Worm (Caenorhabditis elegans) whole organism, L4 larva: ENCODE results near the gene M70.5.

ENCODE experiments used
- F10B5.3 ChIP-seq: sonication (generic microtip); optimal IDR thresholded peaks from 2 replicates; lab custom pipeline; 2016; ENCODE audit warnings: mild to moderate bottlenecking, missing genetic modification characterization, missing compliant biosample characterization
- F26F4.8 ChIP-seq: fragments of 200-800 bp; sonication (Bioruptor generic); conservative IDR thresholded peaks from 2 replicates; pipeline ENCODE4 v1.3.6; 2022; ENCODE audit warnings: missing genetic modification characterization, missing compliant biosample characterization
- R02D3.7 ChIP-seq: fragments of 150-350 bp; sonication (generic microtip); optimal IDR thresholded peaks from 3 replicates; lab custom pipeline; 2014; ENCODE audit warnings: missing biosample characterization, missing genetic modification characterization
- Y105C5A.15 ChIP-seq: fragments of 200-800 bp; sonication (Bioruptor generic); IDR thresholded peaks from 2 replicates; pipeline ENCODE4 v1.3.6; 2022; ENCODE audit warnings: missing genetic modification characterization, missing compliant biosample characterization
- Y48G9A.11 ChIP-seq: fragments of 200-800 bp; sonication (Bioruptor generic); IDR thresholded peaks from 2 replicates; pipeline ENCODE4 v1.3.6; 2022; ENCODE audit warnings: missing genetic modification reagents, missing genetic modification characterization, missing compliant biosample characterization
- aha-1 ChIP-seq: fragments of 150-350 bp; peaks from one replicate; lab custom pipeline; 2014; ENCODE audit warnings: missing biosample characterization, missing genetic modification characterization
- arid-1 ChIP-seq: fragments of 200-800 bp; sonication (Bioruptor generic); conservative IDR thresholded peaks from 2 replicates; pipeline ENCODE4 v1.3.6; 2022; ENCODE audit warnings: missing genetic modification reagents, missing genetic modification characterization, missing compliant biosample characterization
- ceh-28 ChIP-seq: fragments of 150-350 bp; optimal IDR thresholded peaks from 2 replicates; lab custom pipeline; 2014; ENCODE audit warnings: missing biosample characterization, missing genetic modification reagents, missing genetic modification characterization
- ceh-44 ChIP-seq: fragments of 200-800 bp; sonication (Bioruptor generic); IDR thresholded peaks from 2 replicates; pipeline ENCODE4 v1.3.6; 2022; ENCODE audit warnings: missing genetic modification reagents, missing genetic modification characterization, missing compliant biosample characterization
- ctbp-1 ChIP-seq: fragments of 200-800 bp; sonication (Bioruptor generic); IDR thresholded peaks from 2 replicates; pipeline ENCODE4 v1.3.6; 2022; ENCODE audit warnings: missing genetic modification reagents, missing genetic modification characterization, missing compliant biosample characterization
- daf-19 ChIP-seq: fragments of 200-800 bp; sonication (Bioruptor generic); conservative IDR thresholded peaks from 2 replicates; pipeline ENCODE4 v1.3.6; 2022; ENCODE audit warnings: missing genetic modification characterization, missing compliant biosample characterization
- daf-8 ChIP-seq: fragments of 200-800 bp; sonication (Bioruptor generic); IDR thresholded peaks from 2 replicates; pipeline ENCODE4 v1.3.6; 2022; ENCODE audit warnings: missing genetic modification characterization, missing compliant biosample characterization
- egl-43 ChIP-seq: fragments of 200-800 bp; sonication (Bioruptor generic); IDR thresholded peaks from 2 replicates; pipeline ENCODE4 v1.3.6; 2022; ENCODE audit warnings: missing genetic modification reagents, missing genetic modification characterization, missing compliant biosample characterization
- fkh-10 ChIP-seq: fragments of 150-350 bp; optimal IDR thresholded peaks from 2 replicates; lab custom pipeline; 2014; ENCODE audit warnings: missing biosample characterization, missing genetic modification reagents, missing genetic modification characterization
- gei-8 ChIP-seq: fragments of 200-800 bp; sonication (Bioruptor generic); optimal IDR thresholded peaks from 2 replicates; lab custom pipeline; 2018; ENCODE audit warnings: mild to moderate bottlenecking, missing genetic modification characterization, missing compliant biosample characterization
- hif-1 ChIP-seq, 2 experiments: sonication (generic microtip); optimal IDR thresholded peaks; 2 replicates each; lab custom pipeline; 2016 to 2017; ENCODE audit warnings: missing compliant biosample characterization in 2 of 2, missing genetic modification characterization in 2 of 2, missing genetic modification reagents in 2 of 2, missing genotype in 2 of 2, mild to moderate bottlenecking in 1 of 2
- hlh-30 ChIP-seq: sonication (generic microtip); optimal IDR thresholded peaks from 2 replicates; lab custom pipeline; 2017; ENCODE audit warnings: antibody characterized with exemption, mild to moderate bottlenecking, missing genetic modification characterization, missing compliant biosample characterization; ENCODE audit not compliant: insufficient read depth
- lin-1 ChIP-seq: fragments of 200-800 bp; sonication (Bioruptor generic); IDR thresholded peaks from 2 replicates; pipeline ENCODE4 v1.3.6; 2022; ENCODE audit warnings: missing genetic modification reagents, missing genetic modification characterization, missing compliant biosample characterization
- lin-15B ChIP-seq: fragments of 150-350 bp; sonication (generic microtip); optimal IDR thresholded peaks from 3 replicates; lab custom pipeline; 2014; ENCODE audit warnings: missing biosample characterization, missing genetic modification characterization
- lin-29 ChIP-seq: fragments of 200-800 bp; sonication (Bioruptor generic); IDR thresholded peaks from 2 replicates; pipeline ENCODE4 v1.3.6; 2022; ENCODE audit warnings: missing genetic modification reagents, missing genetic modification characterization, missing compliant biosample characterization
- lin-38 ChIP-seq: fragments of 200-800 bp; sonication (Bioruptor generic); IDR thresholded peaks from 2 replicates; pipeline ENCODE4 v1.3.6; 2022; ENCODE audit warnings: missing genetic modification reagents, missing genetic modification characterization, missing compliant biosample characterization
- lir-3 ChIP-seq: sonication (generic microtip); optimal IDR thresholded peaks from 2 replicates; lab custom pipeline; 2016; ENCODE audit warnings: mild to moderate bottlenecking, missing genetic modification characterization, missing compliant biosample characterization
- lsy-2 ChIP-seq, 2 experiments: fragments of 150-350 bp in 1 of 2; sonication (generic microtip) in 1 of 2; optimal IDR thresholded peaks; 2 replicates each; lab custom pipeline; 2014 to 2017; ENCODE audit warnings: missing biosample characterization in 2 of 2, missing genetic modification characterization in 2 of 2
- madf-5 ChIP-seq, 2 experiments: fragments of 200-800 bp; sonication (Bioruptor generic); IDR thresholded peaks; 2 replicates each; pipeline ENCODE4 v1.3.6; 2022; ENCODE audit warnings: missing compliant biosample characterization in 2 of 2, missing genetic modification characterization in 2 of 2
- mdl-1 ChIP-seq, 2 experiments: fragments of 150-350 bp in 1 of 2; sonication (generic microtip) in 1 of 2; optimal IDR thresholded peaks; 2 replicates each; lab custom pipeline; 2014 to 2017; ENCODE audit warnings: missing biosample characterization in 2 of 2, missing genetic modification characterization in 2 of 2
- mep-1 ChIP-seq: fragments of 150-350 bp; sonication (generic microtip); optimal IDR thresholded peaks from 3 replicates; lab custom pipeline; 2014; ENCODE audit warnings: missing biosample characterization, missing genetic modification characterization
- mxl-3 ChIP-seq: fragments of 200-800 bp; sonication (Bioruptor generic); optimal IDR thresholded peaks from 2 replicates; lab custom pipeline; 2018; ENCODE audit warnings: mild to moderate bottlenecking, missing genetic modification characterization, missing compliant biosample characterization
- nhr-102 ChIP-seq: sonication (generic microtip); optimal IDR thresholded peaks from 2 replicates; lab custom pipeline; 2016; ENCODE audit warnings: mild to moderate bottlenecking, missing genetic modification characterization, moderate library complexity, missing compliant biosample characterization
- nhr-11 ChIP-seq: fragments of 150-350 bp; optimal IDR thresholded peaks from 2 replicates; lab custom pipeline; 2014; ENCODE audit warnings: missing biosample characterization, missing genetic modification characterization
- nhr-48 ChIP-seq: sonication (generic microtip); optimal IDR thresholded peaks from 2 replicates; lab custom pipeline; 2016; ENCODE audit warnings: mild to moderate bottlenecking, missing genetic modification characterization, missing compliant biosample characterization
- nhr-6 ChIP-seq: fragments of 150-350 bp; optimal IDR thresholded peaks from 2 replicates; lab custom pipeline; 2014; ENCODE audit warnings: missing biosample characterization, missing genetic modification characterization
- nhr-77 ChIP-seq: fragments of 150-350 bp; optimal IDR thresholded peaks from 2 replicates; lab custom pipeline; 2014; ENCODE audit warnings: missing biosample characterization, missing genetic modification characterization
- pha-4 ChIP-seq, 2 experiments: fragments of 150-350 bp in 1 of 2; fragments of 200-800 bp in 1 of 2; sonication (Bioruptor generic) in 1 of 2; IDR thresholded peaks in 1 of 2; optimal IDR thresholded peaks in 1 of 2; 2 replicates each; pipeline versions ENCODE4 v1.3.6 to Lab custom; 2014 to 2022; ENCODE audit warnings: missing genetic modification characterization in 2 of 2, missing genetic modification reagents in 2 of 2, missing biosample characterization in 1 of 2, missing compliant biosample characterization in 1 of 2
- skn-1 ChIP-seq: fragments of 150-350 bp; optimal IDR thresholded peaks from 2 replicates; lab custom pipeline; 2014; ENCODE audit warnings: missing biosample characterization, missing genetic modification characterization
- snpc-1.2 ChIP-seq: fragments of 200-800 bp; sonication (Bioruptor generic); IDR thresholded peaks from 2 replicates; pipeline ENCODE4 v1.3.6; 2022; ENCODE audit warnings: missing genetic modification reagents, missing genetic modification characterization, missing compliant biosample characterization
- tag-97 ChIP-seq: fragments of 200-800 bp; sonication (Bioruptor generic); IDR thresholded peaks from 2 replicates; pipeline ENCODE4 v1.3.6; 2022; ENCODE audit warnings: missing genetic modification characterization, missing compliant biosample characterization
- unc-39 ChIP-seq: sonication (generic microtip); optimal IDR thresholded peaks from 2 replicates; lab custom pipeline; 2017; ENCODE audit warnings: missing biosample characterization, missing genetic modification characterization
- unc-62 ChIP-seq, 3 experiments: fragments of 150-350 bp in 1 of 3; sonication (generic microtip); optimal IDR thresholded peaks in 2 of 3; peaks in 1 of 3; 1 replicate in 1 of 3; 2 replicates in 2 of 3; lab custom pipeline; 2014 to 2017; ENCODE audit warnings: missing biosample characterization in 3 of 3, missing genetic modification characterization in 3 of 3, missing genetic modification reagents in 3 of 3, missing genotype in 1 of 3
- zip-2 ChIP-seq: fragments of 150-350 bp; optimal IDR thresholded peaks from 2 replicates; lab custom pipeline; 2014; ENCODE audit warnings: missing biosample characterization, missing genetic modification characterization
- ztf-11 ChIP-seq: fragments of 150-350 bp; optimal IDR thresholded peaks from 2 replicates; lab custom pipeline; 2014; ENCODE audit warnings: missing biosample characterization, missing genetic modification characterization
- ztf-7 ChIP-seq: fragments of 150-350 bp; optimal IDR thresholded peaks from 2 replicates; lab custom pipeline; 2014; ENCODE audit warnings: missing biosample characterization, missing genetic modification characterization

Gene M70.5

DNA sequence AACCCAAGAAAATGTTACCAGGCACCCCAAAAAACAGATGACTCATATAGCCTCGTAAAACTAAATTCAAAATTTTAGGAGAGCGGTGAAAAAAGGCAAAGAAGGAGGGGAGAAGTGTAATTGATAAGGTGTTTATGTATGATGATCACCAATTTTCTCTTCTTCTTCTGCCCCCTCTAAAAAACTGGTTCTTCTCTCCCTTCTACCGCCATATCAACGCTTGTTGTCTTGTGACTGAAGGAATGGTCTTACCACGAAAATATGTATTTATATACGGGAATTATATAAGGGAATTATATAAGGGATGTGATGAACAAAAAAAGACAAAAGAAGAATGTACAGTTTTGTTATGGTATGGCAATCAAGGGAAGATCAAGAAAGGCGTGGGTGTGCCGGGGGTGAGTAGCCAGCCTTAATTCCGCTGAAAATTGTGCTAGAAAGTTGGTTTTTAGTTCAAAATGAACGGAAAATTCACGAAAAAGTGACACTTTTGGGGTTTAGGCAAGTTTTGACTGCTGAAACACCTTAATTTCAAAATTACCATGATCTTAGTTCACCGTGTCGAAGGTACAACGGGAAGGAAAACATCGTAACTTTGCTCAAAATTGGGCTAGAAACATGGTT lies 6.0 kb upstream of the M70.5 start (continued):
- TF ChIP-seq nhr-11 (tag; lab: Kevin White, UChicago) = no peak
- TF ChIP-seq ztf-7 = peak; percentile 14
- TF ChIP-seq lsy-2 (tag; optimal IDR thresholded peaks at IDR 0.05; lab: Kevin White, UChicago) = peak in 1 of 2 experiments; percentile 40
- no peak for TF ChIP-seq F26F4.8 (GFP tag; lab: Robert Waterston, UW)
- TF ChIP-seq mdl-1 (tag; optimal IDR thresholded peaks at IDR 0.05; lab: Kevin White, UChicago) = peak in 1 of 2 experiments; percentile 29
- TF ChIP-seq nhr-77 (tag; lab: Kevin White, UChicago) = peak; percentile 77
- TF ChIP-seq hlh-30 (tag; lab: Kevin White, UChicago) = peak; percentile 87
- peak; percentile 59; the same call in 1 of the 2 replicates for TF ChIP-seq lin-1 (GFP tag; lab: Robert Waterston, UW)
- peak in 1 of 2 experiments; percentile 45 for TF ChIP-seq unc-62 (GFP tag; optimal IDR thresholded peaks at IDR 0.05 in 1 of 2; lab: Kevin White, UChicago)
- TF ChIP-seq unc-62 (tag; optimal IDR thresholded peaks at IDR 0.05; lab: Kevin White, UChicago) = no peak
- no peak for TF ChIP-seq ctbp-1
- TF ChIP-seq hif-1 (tag; optimal IDR thresholded peaks at IDR 0.05; lab: Kevin White, UChicago) = no peak
- peak; percentile 99 for TF ChIP-seq aha-1 (tag; lab: Kevin White, UChicago)
- TF ChIP-seq madf-5 (GFP tag; IDR thresholded peaks at IDR 0.05; lab: Robert Waterston, UW) = no peak
- peak; percentile 13 for TF ChIP-seq zip-2 (tag; lab: Kevin White, UChicago)

DNA sequence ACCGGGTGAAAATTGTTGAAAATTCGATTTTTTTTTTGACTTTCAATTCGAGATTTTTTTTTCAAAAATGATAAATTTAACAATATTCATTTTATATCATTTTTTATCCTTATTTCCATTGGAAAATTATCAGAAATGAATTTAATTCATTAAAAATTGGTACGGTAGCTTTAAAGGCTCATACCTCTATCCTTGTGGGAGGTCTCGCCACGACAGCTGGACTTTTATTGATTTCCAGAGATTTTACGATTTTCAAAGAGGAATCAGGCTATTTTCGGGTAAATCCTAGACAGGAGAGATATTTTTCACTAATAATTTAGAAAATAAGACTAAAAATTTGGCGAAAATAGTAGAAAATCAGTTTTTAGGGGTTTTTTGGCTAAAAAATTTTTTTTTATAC lies 1.1 kb upstream of the M70.5 start:
- TF ChIP-seq lin-38 (GFP tag; lab: Robert Waterston, UW) = 0 out of 2 replicates have a peak, but pooled peaks have one; percentile 13

DNA sequence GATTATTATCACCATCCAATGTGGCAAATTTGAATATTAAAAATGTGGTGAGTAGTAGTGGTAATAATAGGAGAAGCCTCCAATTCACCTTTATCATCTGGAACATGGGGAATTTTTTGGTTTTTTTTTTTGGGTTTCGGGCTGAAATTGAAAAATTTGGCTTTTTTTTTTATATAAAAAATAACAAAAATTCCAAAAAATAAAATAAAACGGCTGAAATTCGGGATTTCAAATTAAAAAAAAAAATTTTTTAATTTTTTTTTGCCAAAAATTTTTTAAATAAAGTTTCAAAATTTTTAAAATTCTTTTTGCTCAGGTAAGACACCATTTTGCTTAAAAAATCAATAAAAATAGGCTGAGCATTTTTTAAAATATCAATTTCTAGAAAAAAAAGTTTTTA lies 11.9 kb downstream of the M70.5 start, which contains the start of gene famp-1:
famp-1 (minus strand) TSS at position 101 of the 400 bp plus-strand sequence.
- TF ChIP-seq ceh-44 (GFP tag; lab: Robert Waterston, UW) (no peak), fkh-10 (no peak), R02D3.7 (tag; lab: Kevin White, UChicago) (no peak), lin-1 (GFP tag; lab: Robert Waterston, UW) (no peak), daf-19 (GFP tag; lab: Robert Waterston, UW) (no peak), lin-29 (GFP tag; lab: Robert Waterston, UW) (no peak), F10B5.3 (tag; lab: Kevin White, UChicago) (no peak), lsy-2 (tag; optimal IDR thresholded peaks at IDR 0.05; lab: Kevin White, UChicago) (no peak), egl-43 (GFP tag; lab: Robert Waterston, UW) (no peak), gei-8 (GFP tag; lab: Kevin White, UChicago) (no peak), nhr-6 (tag; lab: Kevin White, UChicago) (no peak), nhr-48 (tag; lab: Kevin White, UChicago) (no peak), nhr-102 (no peak), daf-8 (GFP tag; lab: Robert Waterston, UW) (no peak), ztf-11 (tag; lab: Kevin White, UChicago) (no peak), ztf-7 (no peak), Y105C5A.15 (GFP tag; lab: Robert Waterston, UW) (no peak)

DNA sequence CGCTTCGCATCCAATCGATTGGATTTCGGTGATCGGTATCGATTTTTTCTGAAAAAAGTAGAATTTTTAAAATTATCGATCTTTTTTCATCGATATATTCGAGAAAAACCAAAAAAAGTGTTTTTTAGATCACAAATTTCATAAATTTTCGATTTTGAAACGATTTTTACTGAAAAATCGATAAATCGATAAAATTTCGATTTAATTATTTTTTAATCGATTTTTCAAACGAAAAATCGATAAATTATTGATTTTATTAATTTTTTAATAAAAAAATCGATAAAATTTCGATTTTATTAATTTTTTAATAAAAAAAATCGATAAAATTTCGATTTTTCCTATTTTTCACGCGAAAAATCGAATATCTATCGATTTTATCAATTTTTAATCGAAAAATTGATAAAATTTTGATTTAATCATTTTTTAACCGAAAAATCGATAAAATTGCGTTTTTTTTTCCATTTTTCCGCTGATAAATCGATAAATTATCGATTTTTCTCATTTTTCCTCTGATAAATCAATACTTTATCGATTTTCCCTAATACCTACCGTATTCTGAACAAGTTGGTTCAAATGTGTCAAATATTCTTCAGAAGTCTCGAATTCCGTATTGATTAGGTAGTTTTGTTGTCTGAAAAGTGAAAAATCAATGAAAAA lies 21.9 kb downstream of the M70.5 start:
- TF ChIP-seq lin-29 (GFP tag; lab: Robert Waterston, UW) (no peak), ceh-28 (peak; percentile 90)

DNA sequence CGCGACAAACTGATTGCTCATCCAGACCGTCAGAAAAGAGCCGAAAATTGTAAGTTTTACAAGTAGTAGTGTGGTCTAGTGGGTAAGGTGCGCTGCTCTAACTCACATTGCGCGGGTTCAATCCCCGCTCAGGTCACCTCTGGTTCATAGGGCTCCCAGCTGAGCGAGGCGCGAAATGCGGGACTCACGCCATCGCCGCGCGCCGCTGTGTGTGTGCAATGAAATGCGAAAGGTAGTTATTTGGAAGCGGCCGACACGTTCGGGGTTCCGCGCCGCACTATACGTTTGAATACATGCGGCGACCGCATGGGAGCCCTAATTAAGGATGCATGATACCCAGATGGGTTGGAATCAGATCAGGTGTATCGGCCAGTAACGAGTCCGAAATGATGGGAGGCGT lies 29.3 kb downstream of the M70.5 start:
- TF ChIP-seq tag-97 (GFP tag; lab: Robert Waterston, UW) (no peak), mep-1 (tag; lab: Kevin White, UChicago) (no peak), lin-15B (tag; lab: Kevin White, UChicago) (no peak), mdl-1 (tag; optimal IDR thresholded peaks at IDR 0.05; lab: Kevin White, UChicago) (no peak), pha-4 (GFP tag; IDR thresholded peaks at IDR 0.05; lab: Robert Waterston, UW) (no peak), pha-4 (tag; optimal IDR thresholded peaks at IDR 0.05; lab: Kevin White, UChicago) (no peak), skn-1 (no peak), ctbp-1 (no peak), mxl-3 (GFP tag; lab: Kevin White, UChicago) (peak; percentile 17), nhr-48 (tag; lab: Kevin White, UChicago) (no peak), unc-39 (no peak), Y48G9A.11 (no peak), snpc-1.2 (GFP tag; lab: Robert Waterston, UW) (0 out of 2 replicates have a peak, but pooled peaks have one; percentile 33), aha-1 (tag; lab: Kevin White, UChicago) (peak; percentile 53), lir-3 (tag; lab: Kevin White, UChicago) (no peak), fkh-10 (no peak), arid-1 (GFP tag; lab: Robert Waterston, UW) (no peak), egl-43 (GFP tag; lab: Robert Waterston, UW) (peak; percentile 64; the same call in 1 of the 2 replicates)
